Worm (Caenorhabditis elegans) whole organism, young adult: ENCODE measurements around the gene T08G5.3.

ENCODE experiments used
- B0336.3 ChIP-seq: fragments of 200-800 bp; sonication (Bioruptor generic); IDR thresholded peaks from 2 replicates; pipeline ENCODE4 v1.3.6; 2022; ENCODE audit warnings: missing genetic modification characterization, missing compliant biosample characterization
- F52B5.7 ChIP-seq: sonication (generic microtip); optimal IDR thresholded peaks from 2 replicates; lab custom pipeline; 2016; ENCODE audit warnings: mild to moderate bottlenecking, missing genetic modification characterization, missing compliant biosample characterization
- F57A8.1 ChIP-seq: fragments of 200-800 bp; sonication (Bioruptor generic); optimal IDR thresholded peaks from 2 replicates; lab custom pipeline; 2018; ENCODE audit warnings: mild to moderate bottlenecking, missing genetic modification characterization, moderate library complexity, missing compliant biosample characterization
- T07F8.4 ChIP-seq: sonication (generic microtip); optimal IDR thresholded peaks from 2 replicates; lab custom pipeline; 2016; ENCODE audit warnings: mild to moderate bottlenecking, missing genetic modification characterization, moderate library complexity, missing compliant biosample characterization
- ama-1 ChIP-seq, 3 experiments: fragments of 150-350 bp in 1 of 3; sonication (generic microtip) in 2 of 3; optimal IDR thresholded peaks; 2 replicates each; lab custom pipeline; 2014 to 2018; ENCODE audit warnings: missing biosample characterization in 2 of 3, missing genetic modification characterization in 2 of 3, missing genetic modification reagents in 2 of 3
- attf-6 ChIP-seq: fragments of 200-800 bp; sonication (Bioruptor generic); IDR thresholded peaks from 2 replicates; pipeline ENCODE4 v1.3.6; 2022; ENCODE audit warnings: missing genetic modification reagents, missing genetic modification characterization, missing compliant biosample characterization
- cebp-1 ChIP-seq, 2 experiments: fragments of 200-800 bp in 1 of 2; sonication (Bioruptor generic) in 1 of 2; sonication (generic microtip) in 1 of 2; IDR thresholded peaks in 1 of 2; optimal IDR thresholded peaks in 1 of 2; 2 replicates each; pipeline versions ENCODE4 v1.3.6 to Lab custom; 2017 to 2022; ENCODE audit warnings: missing compliant biosample characterization in 2 of 2, missing genetic modification characterization in 2 of 2, mild to moderate bottlenecking in 1 of 2, missing genetic modification reagents in 1 of 2, moderate library complexity in 1 of 2
- ekl-4 ChIP-seq: fragments of 200-800 bp; sonication (Bioruptor generic); IDR thresholded peaks from 2 replicates; pipeline ENCODE4 v1.3.6; 2022; ENCODE audit warnings: missing genetic modification reagents, missing genetic modification characterization, missing compliant biosample characterization
- hlh-26 ChIP-seq: fragments of 200-800 bp; sonication (Bioruptor generic); conservative IDR thresholded peaks from 2 replicates; pipeline ENCODE4 v1.3.6; 2022; ENCODE audit warnings: missing genetic modification reagents, missing genetic modification characterization, missing compliant biosample characterization
- hmg-20 ChIP-seq: fragments of 200-800 bp; sonication (Bioruptor generic); IDR thresholded peaks from 2 replicates; pipeline ENCODE4 v1.3.6; 2022; ENCODE audit warnings: missing genetic modification reagents, missing genetic modification characterization, missing compliant biosample characterization
- lin-54 ChIP-seq: fragments of 200-800 bp; sonication (Bioruptor generic); optimal IDR thresholded peaks from 2 replicates; lab custom pipeline; 2018; ENCODE audit warnings: mild to moderate bottlenecking, missing genetic modification characterization, missing compliant biosample characterization
- pha-4 ChIP-seq: fragments of 150-350 bp; sonication (generic microtip); optimal IDR thresholded peaks from 2 replicates; lab custom pipeline; 2014; ENCODE audit warnings: missing biosample characterization, missing genetic modification reagents, missing genetic modification characterization

- no peak for TF ChIP-seq B0336.3
- TF ChIP-seq F57A8.1 (GFP tag; lab: Kevin White, UChicago), result no peak
- no peak for TF ChIP-seq ama-1 (optimal IDR thresholded peaks at IDR 0.05; lab: Kevin White, UChicago)
- TF ChIP-seq ama-1 (GFP tag; optimal IDR thresholded peaks at IDR 0.05; lab: Kevin White, UChicago), result no peak
- no peak for TF ChIP-seq hmg-20 (GFP tag; lab: Robert Waterston, UW)
- no peak for TF ChIP-seq ekl-4 (GFP tag; lab: Robert Waterston, UW)
- no peak for TF ChIP-seq T07F8.4 (tag; lab: Kevin White, UChicago)
- TF ChIP-seq attf-6 (GFP tag; lab: Robert Waterston, UW), result no peak
- no peak for TF ChIP-seq cebp-1 (GFP tag; IDR thresholded peaks at IDR 0.05; lab: Robert Waterston, UW)
- TF ChIP-seq cebp-1 (tag; optimal IDR thresholded peaks at IDR 0.05; lab: Kevin White, UChicago), result peak; percentile 17
- no peak for TF ChIP-seq lin-54 (GFP tag; lab: Kevin White, UChicago)
- no peak for TF ChIP-seq pha-4 (tag; lab: Kevin White, UChicago)
- no peak for TF ChIP-seq F52B5.7
- TF ChIP-seq hlh-26 (GFP tag; lab: Robert Waterston, UW), result no peak
Observed at ce11 chrV:14003587-14004156, 23.6 kb downstream of the T08G5.3 start.
